Worm (Caenorhabditis elegans) whole organism, late embryonic: Measurements from ENCODE around the gene B0454.6.

Experiments
- C08G9.2 ChIP-seq: sonication (generic microtip); optimal IDR thresholded peaks from 2 replicates; lab custom pipeline; 2016; ENCODE audit warnings: mild to moderate bottlenecking, missing genetic modification characterization, moderate library complexity, missing compliant biosample characterization
- C38D4.7 ChIP-seq: fragments of 200-800 bp; sonication (Bioruptor generic); optimal IDR thresholded peaks from 2 replicates; lab custom pipeline; 2018; ENCODE audit warnings: mild to moderate bottlenecking, missing genetic modification characterization, moderate library complexity, missing compliant biosample characterization
- F13H6.1 ChIP-seq: sonication (generic microtip); optimal IDR thresholded peaks from 2 replicates; lab custom pipeline; 2016; ENCODE audit warnings: missing genetic modification characterization, missing compliant biosample characterization
- K02D7.2 ChIP-seq: sonication (generic microtip); optimal IDR thresholded peaks from 2 replicates; lab custom pipeline; 2017; ENCODE audit warnings: mild to moderate bottlenecking, missing genetic modification characterization, missing compliant biosample characterization
- K09A11.1 ChIP-seq: sonication (generic microtip); optimal IDR thresholded peaks from 2 replicates; lab custom pipeline; 2017; ENCODE audit warnings: antibody characterized with exemption, mild to moderate bottlenecking, missing genetic modification characterization, missing compliant biosample characterization; ENCODE audit not compliant: insufficient read depth
- T23F11.4 ChIP-seq: fragments of 200-800 bp; sonication (Bioruptor generic); optimal IDR thresholded peaks from 2 replicates; lab custom pipeline; 2018; ENCODE audit warnings: mild to moderate bottlenecking, missing genetic modification characterization, missing compliant biosample characterization
- Y22D7AL.16 ChIP-seq: sonication (generic microtip); optimal IDR thresholded peaks from 2 replicates; lab custom pipeline; 2016; ENCODE audit warnings: missing genetic modification characterization, missing compliant biosample characterization
- ahr-1 ChIP-seq: sonication (generic microtip); optimal IDR thresholded peaks from 2 replicates; lab custom pipeline; 2016; ENCODE audit warnings: missing genetic modification characterization, missing compliant biosample characterization
- ceh-14 ChIP-seq: sonication (generic microtip); optimal IDR thresholded peaks from 2 replicates; lab custom pipeline; 2016; ENCODE audit warnings: missing genotype, missing genetic modification characterization, missing compliant biosample characterization
- ceh-18 ChIP-seq: sonication (generic microtip); optimal IDR thresholded peaks from 2 replicates; lab custom pipeline; 2016; ENCODE audit warnings: missing genetic modification characterization, missing compliant biosample characterization
- ceh-24 ChIP-seq: sonication (generic microtip); optimal IDR thresholded peaks from 2 replicates; lab custom pipeline; 2016; ENCODE audit warnings: mild to moderate bottlenecking, missing genetic modification characterization, missing compliant biosample characterization
- ceh-30 ChIP-seq: fragments of 150-350 bp; optimal IDR thresholded peaks from 2 replicates; lab custom pipeline; 2014; ENCODE audit warnings: missing biosample characterization, missing genetic modification characterization
- ceh-34 ChIP-seq: sonication (generic microtip); optimal IDR thresholded peaks from 2 replicates; lab custom pipeline; 2016; ENCODE audit warnings: mild to moderate bottlenecking, missing genetic modification characterization, missing compliant biosample characterization
- ceh-45 ChIP-seq: fragments of 200-800 bp; sonication (Bioruptor generic); IDR thresholded peaks from 2 replicates; pipeline ENCODE4 v1.3.6; 2022; ENCODE audit warnings: missing genetic modification reagents, missing genetic modification characterization, missing compliant biosample characterization
- dmd-4 ChIP-seq: sonication (generic microtip); optimal IDR thresholded peaks from 2 replicates; lab custom pipeline; 2016; ENCODE audit warnings: borderline replicate concordance, missing genetic modification characterization, missing compliant biosample characterization
- dve-1 ChIP-seq: sonication (generic microtip); optimal IDR thresholded peaks from 2 replicates; lab custom pipeline; 2017; ENCODE audit warnings: antibody characterized with exemption, mild to moderate bottlenecking, missing genetic modification characterization, missing compliant biosample characterization
- elt-2 ChIP-seq: sonication (generic microtip); optimal IDR thresholded peaks from 2 replicates; lab custom pipeline; 2016; ENCODE audit warnings: missing genetic modification reagents, missing genetic modification characterization, missing compliant biosample characterization
- elt-4 ChIP-seq: sonication (generic microtip); optimal IDR thresholded peaks from 2 replicates; lab custom pipeline; 2016; ENCODE audit warnings: missing genetic modification characterization, missing compliant biosample characterization
- eyg-1 ChIP-seq: sonication (generic microtip); optimal IDR thresholded peaks from 2 replicates; lab custom pipeline; 2016; ENCODE audit warnings: missing genotype, missing genetic modification characterization, missing compliant biosample characterization
- fkh-6 ChIP-seq: sonication (generic microtip); optimal IDR thresholded peaks from 2 replicates; lab custom pipeline; 2016; ENCODE audit warnings: missing genetic modification characterization, missing compliant biosample characterization
- gmeb-2 ChIP-seq: sonication (generic microtip); optimal IDR thresholded peaks from 2 replicates; lab custom pipeline; 2016; ENCODE audit warnings: missing genetic modification characterization, inconsistent platforms, missing compliant biosample characterization
- hlh-15 ChIP-seq: sonication (generic microtip); optimal IDR thresholded peaks from 2 replicates; lab custom pipeline; 2016; ENCODE audit warnings: missing genetic modification characterization, missing compliant biosample characterization
- hlh-30 ChIP-seq: sonication (generic microtip); optimal IDR thresholded peaks from 2 replicates; lab custom pipeline; 2017; ENCODE audit warnings: antibody characterized with exemption, missing genetic modification characterization, missing compliant biosample characterization; ENCODE audit not compliant: insufficient read depth
- hlh-8 ChIP-seq: sonication (generic microtip); optimal IDR thresholded peaks from 2 replicates; lab custom pipeline; 2016; ENCODE audit warnings: missing genotype, missing genetic modification characterization, missing compliant biosample characterization
- lim-6 ChIP-seq: sonication (generic microtip); optimal IDR thresholded peaks from 2 replicates; lab custom pipeline; 2016; ENCODE audit warnings: missing genetic modification characterization, missing compliant biosample characterization
- mec-3 ChIP-seq: sonication (generic microtip); optimal IDR thresholded peaks from 2 replicates; lab custom pipeline; 2016; ENCODE audit warnings: borderline replicate concordance, missing genetic modification characterization, missing compliant biosample characterization
- nfya-1 ChIP-seq: sonication (generic microtip); optimal IDR thresholded peaks from 2 replicates; lab custom pipeline; 2017; ENCODE audit warnings: missing genetic modification characterization, mild to moderate bottlenecking, missing compliant biosample characterization, antibody characterized with exemption, moderate library complexity
- nhr-11 ChIP-seq: fragments of 150-350 bp; optimal IDR thresholded peaks from 2 replicates; lab custom pipeline; 2014; ENCODE audit warnings: missing biosample characterization, missing genetic modification characterization
- nhr-232 ChIP-seq: sonication (generic microtip); optimal IDR thresholded peaks from 2 replicates; lab custom pipeline; 2016; ENCODE audit warnings: missing genetic modification characterization, missing compliant biosample characterization
- npax-4 ChIP-seq: sonication (generic microtip); optimal IDR thresholded peaks from 2 replicates; lab custom pipeline; 2016; ENCODE audit warnings: missing genetic modification characterization, missing compliant biosample characterization
- odd-2 ChIP-seq: sonication (generic microtip); optimal IDR thresholded peaks from 2 replicates; lab custom pipeline; 2017; ENCODE audit warnings: antibody characterized with exemption, mild to moderate bottlenecking, missing genetic modification characterization, missing compliant biosample characterization
- pat-9 ChIP-seq: fragments of 200-800 bp; sonication (Bioruptor generic); optimal IDR thresholded peaks from 2 replicates; lab custom pipeline; 2018; ENCODE audit warnings: mild to moderate bottlenecking, missing genetic modification characterization, moderate library complexity, missing compliant biosample characterization
- pha-2 ChIP-seq: sonication (generic microtip); optimal IDR thresholded peaks from 2 replicates; lab custom pipeline; 2017; ENCODE audit warnings: mild to moderate bottlenecking, missing genetic modification characterization, missing compliant biosample characterization
- pha-4 ChIP-seq: fragments of 150-350 bp; optimal IDR thresholded peaks from 2 replicates; lab custom pipeline; 2018; ENCODE audit warnings: missing biosample characterization, missing genetic modification reagents, missing genetic modification characterization
- pqm-1 ChIP-seq: sonication (generic microtip); optimal IDR thresholded peaks from 2 replicates; lab custom pipeline; 2016; ENCODE audit warnings: missing genetic modification characterization, missing compliant biosample characterization
- ref-2 ChIP-seq: sonication (generic microtip); optimal IDR thresholded peaks from 2 replicates; lab custom pipeline; 2016; ENCODE audit warnings: missing genetic modification characterization, missing compliant biosample characterization
- sdc-2 ChIP-seq: sonication (generic microtip); optimal IDR thresholded peaks from 2 replicates; lab custom pipeline; 2016; ENCODE audit warnings: missing genotype, missing genetic modification characterization, missing compliant biosample characterization
- syd-9 ChIP-seq: sonication (generic microtip); optimal IDR thresholded peaks from 2 replicates; lab custom pipeline; 2016; ENCODE audit warnings: mild to moderate bottlenecking, missing genetic modification characterization, moderate library complexity, missing compliant biosample characterization
- tbx-2 ChIP-seq: sonication (generic microtip); optimal IDR thresholded peaks from 2 replicates; lab custom pipeline; 2016; ENCODE audit warnings: missing genetic modification characterization, missing compliant biosample characterization
- tbx-7 ChIP-seq: sonication (generic microtip); optimal IDR thresholded peaks from 2 replicates; lab custom pipeline; 2016; ENCODE audit warnings: missing genotype, missing genetic modification characterization, missing compliant biosample characterization
- ttx-3 ChIP-seq: sonication (generic microtip); optimal IDR thresholded peaks from 2 replicates; lab custom pipeline; 2016; ENCODE audit warnings: missing genetic modification reagents, missing genetic modification characterization, missing compliant biosample characterization
- unc-86 ChIP-seq: sonication (generic microtip); optimal IDR thresholded peaks from 2 replicates; lab custom pipeline; 2016; ENCODE audit warnings: missing genetic modification characterization, missing compliant biosample characterization

Gene B0454.6

ce11 chrII:3020899-3021298, 11.7 kb upstream of the B0454.6 start:
- TF ChIP-seq C38D4.7 (GFP tag; lab: Kevin White, UChicago) (no peak), ahr-1 (tag; lab: Kevin White, UChicago) (no peak), elt-4 (tag; lab: Kevin White, UChicago) (no peak), ceh-14 (tag; lab: Kevin White, UChicago) (no peak), C08G9.2 (tag; lab: Kevin White, UChicago) (no peak)

ce11 chrII:3023381-3023935, 9.1 kb upstream of the B0454.6 start, which contains the start of gene clec-2:
TSS of gene clec-2 (minus strand) at chrII:3023431.
- TF ChIP-seq pqm-1, result no peak
- TF ChIP-seq ref-2 (tag; lab: Kevin White, UChicago), result no peak
- no peak for TF ChIP-seq dve-1 (tag; lab: Kevin White, UChicago)
- TF ChIP-seq ceh-45 (GFP tag; lab: Robert Waterston, UW), result no peak
- TF ChIP-seq unc-86 (tag; lab: Kevin White, UChicago), result no peak
- no peak for TF ChIP-seq lim-6
- no peak for TF ChIP-seq F13H6.1 (tag; lab: Kevin White, UChicago)
- TF ChIP-seq odd-2 (tag; lab: Kevin White, UChicago), result no peak
- no peak for TF ChIP-seq nhr-11
- no peak for TF ChIP-seq nhr-232 (tag; lab: Kevin White, UChicago)
- no peak for TF ChIP-seq hlh-15
- no peak for TF ChIP-seq mec-3 (tag; lab: Kevin White, UChicago)
- no peak for TF ChIP-seq hlh-30 (tag; lab: Kevin White, UChicago)
- no peak for TF ChIP-seq ceh-18 (tag; lab: Kevin White, UChicago)
- TF ChIP-seq gmeb-2 (tag; lab: Kevin White, UChicago), result no peak
- no peak for TF ChIP-seq sdc-2 (tag; lab: Kevin White, UChicago)

DNA sequence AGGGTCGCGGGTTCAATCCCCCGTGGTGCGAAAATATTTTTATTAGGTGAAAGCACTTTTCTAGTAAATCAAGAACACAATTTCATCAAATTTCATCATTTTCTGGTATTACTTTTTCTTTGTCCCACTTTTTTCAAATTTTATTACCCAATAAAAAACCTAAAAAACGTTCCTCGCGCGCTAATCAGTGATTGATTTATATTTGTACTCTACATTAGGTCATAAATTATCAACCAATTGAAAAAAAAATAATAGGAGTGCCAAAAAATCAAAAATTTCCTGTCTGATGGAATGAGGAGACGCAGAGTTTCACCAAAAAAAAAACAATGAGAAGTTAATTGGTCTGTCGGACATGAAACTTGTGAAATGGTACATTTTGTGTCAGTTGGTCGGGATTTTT, 7.9 kb upstream of the B0454.6 start:
- TF ChIP-seq hlh-8 (tag; lab: Kevin White, UChicago) (no peak), F13H6.1 (tag; lab: Kevin White, UChicago) (no peak), npax-4 (tag; lab: Kevin White, UChicago) (no peak), nfya-1 (no peak), fkh-6 (tag; lab: Kevin White, UChicago) (no peak)
- TF ChIP-seq, all 69 proteins: peak for 0

DNA sequence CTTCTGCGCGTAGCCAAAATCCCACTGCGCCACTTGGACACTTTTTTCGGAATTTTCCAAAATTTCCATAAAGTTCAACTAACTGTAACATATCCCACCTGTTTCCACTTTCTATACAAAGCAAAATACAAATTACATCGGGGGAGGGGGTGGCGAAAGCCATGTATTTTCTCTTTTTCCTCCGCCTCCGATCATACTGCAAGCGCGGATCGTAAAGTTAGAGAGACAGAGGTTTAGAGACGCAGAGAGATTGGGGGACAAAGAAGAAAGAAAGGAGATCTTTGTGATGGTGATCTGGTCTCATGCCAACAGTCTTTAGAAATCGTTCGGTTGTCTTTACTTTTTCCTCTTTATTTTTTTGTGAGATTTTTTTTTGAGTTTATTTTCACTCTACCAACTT, 4.3 kb upstream of the B0454.6 start:
- TF ChIP-seq sdc-2 (tag; lab: Kevin White, UChicago) (no peak), dve-1 (tag; lab: Kevin White, UChicago) (no peak), hlh-15 (no peak), ahr-1 (tag; lab: Kevin White, UChicago) (no peak), pha-2 (tag; lab: Kevin White, UChicago) (no peak), elt-4 (tag; lab: Kevin White, UChicago) (no peak), C08G9.2 (tag; lab: Kevin White, UChicago) (no peak), nfya-1 (no peak), syd-9 (tag; lab: Kevin White, UChicago) (no peak), npax-4 (tag; lab: Kevin White, UChicago) (no peak), ceh-45 (GFP tag; lab: Robert Waterston, UW) (no peak), ttx-3 (tag; lab: Kevin White, UChicago) (no peak), dmd-4 (tag; lab: Kevin White, UChicago) (no peak), hlh-30 (tag; lab: Kevin White, UChicago) (no peak), hlh-8 (tag; lab: Kevin White, UChicago) (no peak), tbx-7 (tag; lab: Kevin White, UChicago) (no peak), elt-2 (tag; lab: Kevin White, UChicago) (no peak)

DNA sequence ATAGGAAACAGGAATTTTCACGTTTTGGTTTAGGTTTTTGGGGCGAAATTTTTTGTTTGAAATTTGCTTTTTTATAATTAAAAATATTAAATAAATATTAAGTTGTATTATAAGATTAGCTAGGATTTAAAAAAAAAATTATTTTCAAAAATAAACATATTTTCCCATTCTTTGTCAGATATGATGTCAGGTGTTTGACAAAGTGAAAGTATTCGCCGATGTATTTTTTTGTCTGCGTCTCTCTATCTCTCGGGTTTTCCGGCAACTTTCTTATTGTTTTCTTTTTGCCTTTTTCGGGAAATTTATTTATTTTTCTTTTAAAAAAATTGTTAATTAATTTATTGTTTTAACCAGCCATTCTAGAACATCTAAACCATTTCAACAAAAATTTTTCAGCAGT, 2.2 kb upstream of the B0454.6 start:
- TF ChIP-seq eyg-1 (tag; lab: Kevin White, UChicago), result no peak
- TF ChIP-seq Y22D7AL.16 (tag; lab: Kevin White, UChicago), result no peak
- no peak for TF ChIP-seq ceh-30 (tag; lab: Kevin White, UChicago)
- no peak for TF ChIP-seq pha-4 (tag; lab: Kevin White, UChicago)
- TF ChIP-seq K09A11.1 (tag; lab: Kevin White, UChicago), result no peak
- TF ChIP-seq ceh-24, result no peak
- TF ChIP-seq ceh-34 (tag; lab: Kevin White, UChicago), result no peak
- TF ChIP-seq K02D7.2, result no peak
- TF ChIP-seq hlh-30 (tag; lab: Kevin White, UChicago), result no peak
- TF ChIP-seq tbx-2, result no peak
- TF ChIP-seq T23F11.4 (GFP tag; lab: Kevin White, UChicago), result no peak
- no peak for TF ChIP-seq elt-4 (tag; lab: Kevin White, UChicago)
- TF ChIP-seq pat-9, result no peak
